Worm (Caenorhabditis elegans) whole organism, L3 larva: Measurements from ENCODE around the gene C50F7.9.

Experiments
- ZK546.5 ChIP-seq: sonication (generic microtip); optimal IDR thresholded peaks from 2 replicates; lab custom pipeline; 2017; ENCODE audit warnings: missing biosample characterization, missing genetic modification characterization
- ceh-9 ChIP-seq: sonication (generic microtip); optimal IDR thresholded peaks from 2 replicates; lab custom pipeline; 2018; ENCODE audit warnings: missing biosample characterization, missing genetic modification characterization
- lin-39 ChIP-seq: fragments of 150-350 bp; optimal IDR thresholded peaks from 2 replicates; lab custom pipeline; 2018; ENCODE audit warnings: missing biosample characterization, missing genetic modification reagents, missing genetic modification characterization
- pqm-1 ChIP-seq: fragments of 150-350 bp; optimal IDR thresholded peaks from 2 replicates; lab custom pipeline; 2017; ENCODE audit warnings: missing biosample characterization, missing genetic modification characterization, inconsistent platforms
- zag-1 ChIP-seq: fragments of 150-350 bp; optimal IDR thresholded peaks from 2 replicates; lab custom pipeline; 2014; ENCODE audit warnings: missing biosample characterization, missing genetic modification characterization

DNA sequence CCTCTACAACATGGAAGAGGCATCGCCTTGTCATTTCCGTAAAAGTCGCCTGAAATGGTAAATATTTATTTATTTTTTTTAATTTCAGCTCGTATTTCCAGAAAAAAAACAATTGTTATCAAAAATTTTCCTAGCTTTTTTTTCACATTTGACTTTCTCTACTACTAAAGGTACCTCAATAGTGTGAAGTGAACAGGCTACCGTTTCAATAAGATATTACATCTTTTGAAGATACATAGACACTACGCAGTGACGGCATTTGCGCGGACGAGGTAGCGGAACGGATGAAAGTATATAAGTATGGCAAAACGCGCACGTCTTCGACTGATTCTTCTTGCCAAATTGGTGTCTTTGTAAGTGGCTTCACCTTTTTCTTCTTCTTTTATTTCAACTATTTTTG lies 21.2 kb upstream of the C50F7.9 start, which contains the start of gene col-14:
- TF ChIP-seq lin-39, result no peak
- no peak for TF ChIP-seq ZK546.5 (tag; lab: Kevin White, UChicago)
- no peak for TF ChIP-seq ceh-9
- TF ChIP-seq pqm-1, result no peak
- TF ChIP-seq zag-1 (tag; lab: Kevin White, UChicago), result no peak
